Worm (Caenorhabditis elegans) whole organism, late embryonic: ENCODE measurements around the gene nspb-6.

Experiments
- C38D4.7 ChIP-seq: fragments of 200-800 bp; sonication (Bioruptor generic); optimal IDR thresholded peaks from 2 replicates; lab custom pipeline; 2018; ENCODE audit warnings: mild to moderate bottlenecking, missing genetic modification characterization, moderate library complexity, missing compliant biosample characterization
- ahr-1 ChIP-seq: sonication (generic microtip); optimal IDR thresholded peaks from 2 replicates; lab custom pipeline; 2016; ENCODE audit warnings: missing genetic modification characterization, missing compliant biosample characterization
- ama-1 ChIP-seq: fragments of 150-350 bp; optimal IDR thresholded peaks from 2 replicates; lab custom pipeline; 2014
- ceh-22 ChIP-seq: sonication (generic microtip); optimal IDR thresholded peaks from 2 replicates; lab custom pipeline; 2017; ENCODE audit warnings: missing biosample characterization, missing genetic modification characterization
- ceh-30 ChIP-seq: fragments of 150-350 bp; optimal IDR thresholded peaks from 2 replicates; lab custom pipeline; 2014; ENCODE audit warnings: missing biosample characterization, missing genetic modification characterization
- ceh-45 ChIP-seq: fragments of 200-800 bp; sonication (Bioruptor generic); IDR thresholded peaks from 2 replicates; pipeline ENCODE4 v1.3.6; 2022; ENCODE audit warnings: missing genetic modification reagents, missing genetic modification characterization, missing compliant biosample characterization
- ceh-9 ChIP-seq: sonication (generic microtip); optimal IDR thresholded peaks from 2 replicates; lab custom pipeline; 2016; ENCODE audit warnings: mild to moderate bottlenecking, missing genetic modification characterization, inconsistent platforms, missing compliant biosample characterization
- fkh-10 ChIP-seq: fragments of 150-350 bp; optimal IDR thresholded peaks from 2 replicates; lab custom pipeline; 2014; ENCODE audit warnings: missing biosample characterization, missing genetic modification reagents, missing genetic modification characterization
- pag-3 ChIP-seq: sonication (generic microtip); optimal IDR thresholded peaks from 2 replicates; lab custom pipeline; 2016; ENCODE audit warnings: missing compliant biosample characterization, missing genetic modification characterization, borderline replicate concordance
- pha-2 ChIP-seq: sonication (generic microtip); optimal IDR thresholded peaks from 2 replicates; lab custom pipeline; 2017; ENCODE audit warnings: mild to moderate bottlenecking, missing genetic modification characterization, missing compliant biosample characterization
- unc-86 ChIP-seq: sonication (generic microtip); optimal IDR thresholded peaks from 2 replicates; lab custom pipeline; 2016; ENCODE audit warnings: missing genetic modification characterization, missing compliant biosample characterization
- ztf-16 ChIP-seq: sonication (generic microtip); optimal IDR thresholded peaks from 2 replicates; lab custom pipeline; 2017; ENCODE audit warnings: missing genetic modification characterization, missing compliant biosample characterization

- TF ChIP-seq ceh-22 (no peak), ztf-16 (tag; lab: Kevin White, UChicago) (no peak), ama-1 (lab: Kevin White, UChicago) (no peak), fkh-10 (GFP tag; lab: Kevin White, UChicago) (no peak), ceh-30 (tag; lab: Kevin White, UChicago) (no peak), unc-86 (no peak), ahr-1 (tag; lab: Kevin White, UChicago) (no peak), ceh-9 (tag; lab: Kevin White, UChicago) (no peak), C38D4.7 (GFP tag; lab: Kevin White, UChicago) (no peak), ceh-45 (GFP tag; lab: Robert Waterston, UW) (no peak), pha-2 (no peak), pag-3 (tag; lab: Kevin White, UChicago) (no peak)
These were observed 29.0 kb downstream of the nspb-6 start for ce11 chrIV:5924241-5924640.
